Fruit fly (Drosophila melanogaster) whole organism, embryonic: ENCODE measurements around the gene CG15199.

ENCODE experiments used
- Adf1 ChIP-seq: fragments of 200-800 bp; sonication (Bioruptor generic); IDR thresholded peaks from 2 replicates; pipeline ENCODE4 v1.3.6; 2022; ENCODE audit warnings: missing biosample characterization, missing genetic modification characterization
- CG10366 ChIP-seq: fragments of 200-800 bp; sonication (Bioruptor generic); IDR thresholded peaks from 2 replicates; pipeline ENCODE4 v1.3.6; 2022; ENCODE audit warnings: missing biosample characterization, missing genetic modification characterization
- CG10565 ChIP-seq: fragments of 200-800 bp; sonication (Bioruptor generic); optimal IDR thresholded peaks from 3 replicates; lab custom pipeline; 2016; ENCODE audit warnings: missing biosample characterization, mild to moderate bottlenecking, missing genetic modification characterization
- CG12104 ChIP-seq: fragments of 200-800 bp; sonication (Bioruptor generic); optimal IDR thresholded peaks from 3 replicates; lab custom pipeline; 2016; ENCODE audit warnings: missing biosample characterization, missing genetic modification characterization
- CG12219 ChIP-seq: fragments of 200-800 bp; sonication (Bioruptor generic); optimal IDR thresholded peaks from 3 replicates; lab custom pipeline; 2018; ENCODE audit warnings: missing biosample characterization, mild to moderate bottlenecking, missing genetic modification characterization
- CG1529 ChIP-seq: fragments of 200-800 bp; sonication (Bioruptor generic); optimal IDR thresholded peaks from 3 replicates; lab custom pipeline; 2018; ENCODE audit warnings: missing biosample characterization, missing genetic modification characterization
- CG17829 ChIP-seq: fragments of 200-800 bp; optimal IDR thresholded peaks from 2 replicates; lab custom pipeline; 2019; ENCODE audit warnings: missing biosample characterization, mild to moderate bottlenecking, missing genetic modification characterization, moderate library complexity
- CG1792 ChIP-seq: fragments of 200-800 bp; sonication (Bioruptor generic); optimal IDR thresholded peaks from 2 replicates; lab custom pipeline; 2016; ENCODE audit warnings: missing biosample characterization, missing genetic modification characterization
- CG18011 ChIP-seq: fragments of 200-800 bp; sonication (Bioruptor generic); optimal IDR thresholded peaks from 2 replicates; lab custom pipeline; 2017; ENCODE audit warnings: missing biosample characterization, missing genetic modification characterization, mild to moderate bottlenecking, moderate library complexity, missing genotype
- CG2712 ChIP-seq: fragments of 200-800 bp; optimal IDR thresholded peaks from 3 replicates; lab custom pipeline; 2019; ENCODE audit warnings: missing biosample characterization, mild to moderate bottlenecking, missing genetic modification characterization, moderate library complexity
- CG30431 ChIP-seq: fragments of 200-800 bp; sonication (Bioruptor generic); optimal IDR thresholded peaks from 2 replicates; lab custom pipeline; 2017; ENCODE audit warnings: missing biosample characterization, missing genetic modification characterization
- CG32767 ChIP-seq: fragments of 200-800 bp; sonication (Bioruptor generic); IDR thresholded peaks from 2 replicates; pipeline ENCODE4 v1.3.6; 2022; ENCODE audit warnings: missing biosample characterization, missing genetic modification characterization
- CG34422 ChIP-seq: fragments of 200-800 bp; sonication (Bioruptor generic); IDR thresholded peaks from 3 replicates; pipeline ENCODE4 v1.3.6; 2022; ENCODE audit warnings: missing biosample characterization, missing genetic modification characterization
- CG43689 ChIP-seq: fragments of 200-800 bp; sonication (Bioruptor generic); IDR thresholded peaks from 2 replicates; pipeline ENCODE4 v1.3.6; 2022; ENCODE audit warnings: missing biosample characterization, missing genetic modification characterization
- CG6254 ChIP-seq: fragments of 200-800 bp; sonication (Bioruptor generic); optimal IDR thresholded peaks from 3 replicates; lab custom pipeline; 2017; ENCODE audit warnings: mild to moderate bottlenecking, missing biosample characterization, missing genetic modification reagents, missing genetic modification characterization
- CG6791 ChIP-seq: fragments of 200-800 bp; sonication (Bioruptor generic); IDR thresholded peaks from 3 replicates; pipeline ENCODE4 v1.3.6; 2022; ENCODE audit warnings: missing biosample characterization, missing genetic modification characterization; ENCODE audit not compliant: partially characterized antibody
- CG7372 ChIP-seq: fragments of 200-800 bp; sonication (Bioruptor generic); IDR thresholded peaks from 2 replicates; pipeline ENCODE4 v1.3.6; 2022; ENCODE audit warnings: missing biosample characterization, missing genetic modification characterization
- CG7928 ChIP-seq: fragments of 200-800 bp; sonication (Bioruptor generic); optimal IDR thresholded peaks from 2 replicates; lab custom pipeline; 2017; ENCODE audit warnings: missing biosample characterization, mild to moderate bottlenecking, missing genetic modification characterization
- Dek ChIP-seq: fragments of 200-800 bp; sonication (Bioruptor generic); optimal IDR thresholded peaks from 3 replicates; lab custom pipeline; 2019; ENCODE audit warnings: missing biosample characterization, mild to moderate bottlenecking, missing genetic modification characterization, moderate library complexity
- Dp ChIP-seq: fragments of 200-800 bp; sonication (Bioruptor generic); optimal IDR thresholded peaks from 2 replicates; lab custom pipeline; 2018; ENCODE audit warnings: missing biosample characterization, mild to moderate bottlenecking, missing genetic modification characterization, moderate library complexity
- Drgx ChIP-seq: fragments of 200-800 bp; sonication (Bioruptor generic); IDR thresholded peaks from 2 replicates; pipeline ENCODE4 v1.3.6; 2022; ENCODE audit warnings: missing biosample characterization, missing genetic modification characterization
- MTF-1 ChIP-seq: fragments of 200-800 bp; sonication (Bioruptor generic); optimal IDR thresholded peaks from 2 replicates; lab custom pipeline; 2018; ENCODE audit warnings: missing biosample characterization, mild to moderate bottlenecking, missing genetic modification characterization, borderline replicate concordance
- NFAT ChIP-seq: fragments of 200-800 bp; sonication (Bioruptor generic); IDR thresholded peaks from 2 replicates; pipeline ENCODE4 v1.3.6; 2022; ENCODE audit warnings: missing biosample characterization, missing genetic modification characterization
- Neu2 ChIP-seq: fragments of 200-800 bp; sonication (Bioruptor generic); optimal IDR thresholded peaks from 3 replicates; lab custom pipeline; 2016; ENCODE audit warnings: missing biosample characterization, missing genetic modification characterization, borderline replicate concordance
- Optix ChIP-seq: fragments of 200-800 bp; sonication (Bioruptor generic); IDR thresholded peaks from 3 replicates; pipeline ENCODE4 v1.3.6; 2022; ENCODE audit warnings: missing biosample characterization, missing genetic modification characterization
- Six4 ChIP-seq: fragments of 200-800 bp; sonication (Bioruptor generic); optimal IDR thresholded peaks from 2 replicates; lab custom pipeline; 2016; ENCODE audit warnings: missing biosample characterization, missing genetic modification characterization
- Taf1 ChIP-seq: fragments of 200-800 bp; sonication (Bioruptor generic); IDR thresholded peaks from 2 replicates; pipeline ENCODE4 v1.3.6; 2022; ENCODE audit warnings: missing biosample characterization, missing genetic modification characterization
- ato ChIP-seq: fragments of 200-800 bp; sonication (Bioruptor generic); IDR thresholded peaks from 2 replicates; pipeline ENCODE4 v1.3.6; 2022; ENCODE audit warnings: missing biosample characterization, missing genetic modification characterization; ENCODE audit not compliant: partially characterized antibody
- bigmax ChIP-seq: fragments of 200-800 bp; sonication (Bioruptor generic); optimal IDR thresholded peaks from 2 replicates; lab custom pipeline; 2018; ENCODE audit warnings: missing biosample characterization, mild to moderate bottlenecking, missing genetic modification characterization
- bowl ChIP-seq: fragments of 200-800 bp; sonication (Bioruptor generic); IDR thresholded peaks from 2 replicates; pipeline ENCODE4 v1.3.6; 2022; ENCODE audit warnings: missing biosample characterization, missing genetic modification characterization
- bsh ChIP-seq, 2 experiments: fragments of 200-800 bp; sonication (Bioruptor generic); optimal IDR thresholded peaks; 2 replicates each; lab custom pipeline; 2017 to 2018; ENCODE audit warnings: mild to moderate bottlenecking in 2 of 2, missing biosample characterization in 2 of 2, missing genetic modification characterization in 2 of 2, moderate library complexity in 1 of 2
- chif ChIP-seq, 2 experiments: fragments of 200-800 bp; sonication (Bioruptor generic); optimal IDR thresholded peaks; 3 replicates each; lab custom pipeline; 2016; ENCODE audit warnings: missing biosample characterization in 2 of 2, missing genetic modification characterization in 2 of 2
- crc ChIP-seq: fragments of 200-800 bp; sonication (Bioruptor generic); optimal IDR thresholded peaks from 2 replicates; lab custom pipeline; 2016; ENCODE audit warnings: missing biosample characterization, missing genetic modification characterization
- eyg ChIP-seq: fragments of 200-800 bp; sonication (Bioruptor generic); optimal IDR thresholded peaks from 3 replicates; lab custom pipeline; 2016; ENCODE audit warnings: missing biosample characterization, missing genetic modification characterization
- ftz-f1 ChIP-seq: fragments of 200-800 bp; sonication (Bioruptor generic); optimal IDR thresholded peaks from 2 replicates; lab custom pipeline; 2016; ENCODE audit warnings: missing biosample characterization, missing genetic modification characterization
- gfzf ChIP-seq: fragments of 200-800 bp; sonication (Bioruptor generic); optimal IDR thresholded peaks from 2 replicates; lab custom pipeline; 2016; ENCODE audit warnings: missing biosample characterization, mild to moderate bottlenecking, missing genetic modification characterization, moderate library complexity
- gsb-n ChIP-seq: fragments of 200-800 bp; sonication (Bioruptor generic); optimal IDR thresholded peaks from 3 replicates; lab custom pipeline; 2018; ENCODE audit warnings: missing biosample characterization, mild to moderate bottlenecking, missing genetic modification characterization
- her ChIP-seq: fragments of 200-800 bp; sonication (Bioruptor generic); optimal IDR thresholded peaks from 2 replicates; lab custom pipeline; 2016; ENCODE audit warnings: missing biosample characterization, missing genetic modification characterization
- hth ChIP-seq: fragments of >200 bp; optimal IDR thresholded peaks from 2 replicates; lab custom pipeline; 2017; ENCODE audit warnings: inconsistent platforms
- kni ChIP-seq: fragments of 200-800 bp; sonication (Bioruptor generic); optimal IDR thresholded peaks from 3 replicates; lab custom pipeline; 2017; ENCODE audit warnings: mild to moderate bottlenecking, missing biosample characterization, missing genetic modification reagents, missing genetic modification characterization
- lbe ChIP-seq: fragments of 200-800 bp; sonication (Bioruptor generic); optimal IDR thresholded peaks from 2 replicates; lab custom pipeline; 2016; ENCODE audit warnings: missing biosample characterization, mild to moderate bottlenecking, missing genetic modification characterization
- lmd ChIP-seq: fragments of 200-800 bp; sonication (Bioruptor generic); IDR thresholded peaks from 2 replicates; pipeline ENCODE4 v1.3.6; 2022; ENCODE audit warnings: missing biosample characterization, missing genetic modification characterization
- nerfin-1 ChIP-seq: fragments of 200-800 bp; sonication (Bioruptor generic); optimal IDR thresholded peaks from 3 replicates; lab custom pipeline; 2019; ENCODE audit warnings: missing biosample characterization, mild to moderate bottlenecking, missing genetic modification characterization, moderate library complexity
- row ChIP-seq: fragments of 200-800 bp; sonication (Bioruptor generic); IDR thresholded peaks from 3 replicates; pipeline ENCODE4 v1.3.6; 2022; ENCODE audit warnings: missing biosample characterization, missing genetic modification characterization
- scrt ChIP-seq: fragments of 200-800 bp; sonication (Bioruptor generic); optimal IDR thresholded peaks from 2 replicates; lab custom pipeline; 2018; ENCODE audit warnings: missing biosample characterization, mild to moderate bottlenecking, missing genetic modification characterization, moderate library complexity
- sens ChIP-seq: fragments of 200-800 bp; sonication (Bioruptor generic); peaks from one replicate; lab custom pipeline; 2016; ENCODE audit warnings: missing biosample characterization, missing genetic modification characterization
- sna ChIP-seq: fragments of 200-800 bp; sonication (Bioruptor generic); IDR thresholded peaks from 2 replicates; pipeline ENCODE4 v1.3.6; 2022; ENCODE audit warnings: missing biosample characterization, missing genetic modification characterization; ENCODE audit not compliant: partially characterized antibody
- sob ChIP-seq: fragments of 200-800 bp; sonication (Bioruptor generic); IDR thresholded peaks from 2 replicates; pipeline ENCODE4 v1.3.6; 2022; ENCODE audit warnings: missing biosample characterization, missing genetic modification characterization
- sqz ChIP-seq: fragments of 200-800 bp; sonication (Bioruptor generic); optimal IDR thresholded peaks from 3 replicates; lab custom pipeline; 2018; ENCODE audit warnings: missing biosample characterization, mild to moderate bottlenecking, missing genetic modification characterization
- unc-4 ChIP-seq: fragments of 200-800 bp; sonication (Bioruptor generic); IDR thresholded peaks from 2 replicates; pipeline ENCODE4 v1.3.6; 2022; ENCODE audit warnings: missing biosample characterization, missing genetic modification characterization; ENCODE audit not compliant: partially characterized antibody
- wor ChIP-seq: fragments of 200-800 bp; sonication (Bioruptor generic); IDR thresholded peaks from 2 replicates; pipeline ENCODE4 v1.3.6; 2022; ENCODE audit warnings: missing biosample characterization, missing genetic modification characterization

CG15199 gene

DNA sequence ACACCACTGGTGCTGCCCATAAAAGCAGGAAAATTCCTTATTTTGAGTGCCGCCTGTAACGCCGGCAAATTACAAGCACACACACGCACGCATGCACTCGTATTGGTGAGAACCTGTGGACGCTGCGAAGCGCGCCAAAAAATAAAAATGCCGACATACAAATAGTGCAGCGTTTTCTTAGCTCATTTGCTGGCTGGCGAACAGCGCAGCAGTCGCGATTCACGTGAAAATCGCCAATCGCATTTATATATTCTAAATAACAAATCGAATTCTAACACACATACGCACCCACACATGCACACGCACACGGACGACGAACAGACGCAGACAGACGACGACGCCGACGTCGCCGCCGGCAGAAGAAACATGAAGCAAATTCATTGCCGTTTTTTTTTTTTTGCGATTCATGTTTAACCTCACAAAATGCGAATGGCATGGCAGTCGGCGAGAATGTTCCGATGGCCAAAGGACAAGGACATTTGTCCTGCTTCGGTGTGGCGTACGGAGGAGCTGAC is 6.0 kb upstream of the CG15199 start (continued):
- TF ChIP-seq wor (GFP tag; lab: Robert Waterston, UW) (no peak), CG2712 (no peak), hth (lab: Kevin White, UChicago) (no peak), lmd (no peak), bigmax (GFP tag; lab: Kevin White, UChicago) (peak; percentile 92), CG7928 (GFP tag; lab: Kevin White, UChicago) (no peak), bsh (GFP tag; optimal IDR thresholded peaks at IDR 0.05; lab: Kevin White, UChicago) (no peak), CG18011 (GFP tag; lab: Kevin White, UChicago) (no peak), eyg (GFP tag; lab: Kevin White, UChicago) (no peak), Dek (no peak), sna (no peak), kni (GFP tag; lab: Kevin White, UChicago) (no peak), sqz (GFP tag; lab: Kevin White, UChicago) (peak; percentile 68), Taf1 (GFP tag; lab: Robert Waterston, UW) (no peak), gfzf (GFP tag; lab: Kevin White, UChicago) (no peak), CG34422 (GFP tag; lab: Robert Waterston, UW) (peak; percentile 63; the same call in 1 of the 3 replicates), MTF-1 (no peak), Dp (GFP tag; lab: Kevin White, UChicago) (peak; percentile 7), scrt (GFP tag; lab: Kevin White, UChicago) (peak; percentile 12), Six4 (no peak), sens (GFP tag; lab: Kevin White, UChicago) (peak; percentile 32), NFAT (GFP tag; lab: Robert Waterston, UW) (no peak), CG10366 (GFP tag; lab: Robert Waterston, UW) (no peak), sob (GFP tag; lab: Robert Waterston, UW) (no peak), CG43689 (GFP tag; lab: Robert Waterston, UW) (no peak), CG10565 (GFP tag; lab: Kevin White, UChicago) (no peak), CG12104 (no peak), her (GFP tag; lab: Kevin White, UChicago) (no peak), bowl (no peak), CG30431 (GFP tag; lab: Kevin White, UChicago) (no peak), Neu2 (GFP tag; lab: Kevin White, UChicago) (no peak), CG6254 (GFP tag; lab: Kevin White, UChicago) (no peak), chif (GFP tag; optimal IDR thresholded peaks at IDR 0.05; lab: Kevin White, UChicago) (no peak), Adf1 (GFP tag; lab: Robert Waterston, UW) (peak; percentile 93), ato (no peak), CG1529 (no peak), Optix (GFP tag; lab: Robert Waterston, UW) (no peak), CG7372 (GFP tag; lab: Robert Waterston, UW) (no peak), CG6791 (no peak), lbe (GFP tag; lab: Kevin White, UChicago) (no peak), crc (GFP tag; lab: Kevin White, UChicago) (no peak), Drgx (GFP tag; lab: Robert Waterston, UW) (0 out of 2 replicates have a peak, but pooled peaks have one; percentile 24), nerfin-1 (tag; lab: Kevin White, UChicago) (peak; percentile 64), CG1792 (no peak), unc-4 (GFP tag; lab: Robert Waterston, UW) (no peak), CG12219 (no peak), ftz-f1 (GFP tag; lab: Kevin White, UChicago) (peak; percentile 7), row (GFP tag; lab: Robert Waterston, UW) (peak; percentile 18; the same call in 1 of the 3 replicates), gsb-n (tag; lab: Kevin White, UChicago) (no peak), CG17829 (no peak), CG32767 (GFP tag; lab: Robert Waterston, UW) (no peak)
